Fruit fly (Drosophila melanogaster) whole organism, adult: Measurements from ENCODE around the gene CG34301.

Experiments
- CG11617 ChIP-seq: fragments of 200-800 bp; sonication (Bioruptor generic); optimal IDR thresholded peaks from 2 replicates; lab custom pipeline; 2017; ENCODE audit warnings: mild to moderate bottlenecking, missing biosample characterization, missing genetic modification reagents, missing genetic modification characterization
- cic ChIP-seq: fragments of 200-800 bp; sonication (Bioruptor generic); optimal IDR thresholded peaks from 2 replicates; lab custom pipeline; 2017; ENCODE audit warnings: missing biosample characterization, mild to moderate bottlenecking, missing genetic modification characterization, moderate library complexity
- kay ChIP-seq: fragments of 200-800 bp; sonication (Bioruptor generic); peaks from one replicate; lab custom pipeline; 2016; ENCODE audit warnings: missing biosample characterization, missing genetic modification characterization, borderline replicate concordance
- ovo ChIP-seq: fragments of 200-800 bp; sonication (Bioruptor generic); optimal IDR thresholded peaks from 2 replicates; lab custom pipeline; 2016; ENCODE audit warnings: missing biosample characterization, missing genetic modification characterization

- no peak for TF ChIP-seq CG11617 (GFP tag; lab: Kevin White, UChicago)
- no peak for TF ChIP-seq cic (GFP tag; lab: Kevin White, UChicago)
- no peak for TF ChIP-seq ovo (GFP tag; lab: Kevin White, UChicago)
- no peak for TF ChIP-seq kay (GFP tag; lab: Kevin White, UChicago)
Measured at dm6 chr3R:8818239-8818638, 45.0 kb downstream of the CG34301 start.
